Fruit fly (Drosophila melanogaster): ENCODE measurements around the gene spartin.

spartin gene

DNA sequence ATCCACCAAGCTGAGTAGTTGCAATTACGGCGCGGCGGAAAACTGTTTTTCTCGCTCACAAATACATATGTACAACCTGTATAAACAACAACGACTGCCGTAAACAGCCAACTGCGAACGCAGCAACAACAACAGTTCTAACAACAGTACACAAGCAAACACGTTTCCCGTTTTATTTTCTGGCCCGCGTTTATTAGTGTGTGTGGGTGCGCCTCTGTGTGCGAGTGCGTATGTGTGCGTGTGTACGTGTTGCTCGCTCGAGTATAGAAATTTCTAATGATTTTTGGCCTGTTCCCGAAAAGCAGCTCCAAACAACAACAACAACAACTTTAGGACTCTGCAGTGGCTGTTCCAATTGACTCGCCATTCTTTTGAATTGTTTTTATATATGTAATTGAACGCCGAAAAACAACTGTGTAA lies 5.3 kb downstream of the spartin start (continued):
- TF ChIP-seq CG11247 (GFP tag; IDR thresholded peaks at IDR 0.05): peak; percentile 26; the same call in 1 of the 2 replicates
- no peak for TF ChIP-seq Gug (GFP tag; IDR thresholded peaks at IDR 0.05)
- TF ChIP-seq CG12155 (GFP tag; optimal IDR thresholded peaks at IDR 0.05): no peak
- TF ChIP-seq Lhr (GFP tag; optimal IDR thresholded peaks at IDR 0.05): no peak
- TF ChIP-seq CG12299 (tag; optimal IDR thresholded peaks at IDR 0.05): peak; percentile 39
- TF ChIP-seq CG1529 (GFP tag; optimal IDR thresholded peaks at IDR 0.05): no peak
- TF ChIP-seq Dref (GFP tag; IDR thresholded peaks at IDR 0.05): no peak
- peak; percentile 6 for TF ChIP-seq CG6683 (GFP tag; optimal IDR thresholded peaks at IDR 0.05)
- TF ChIP-seq slbo (GFP tag; IDR thresholded peaks at IDR 0.05): no peak
- TF ChIP-seq C15 (GFP tag; IDR thresholded peaks at IDR 0.05): no peak
- TF ChIP-seq en (GFP tag; optimal IDR thresholded peaks at IDR 0.05): no peak
- TF ChIP-seq CG8089 (GFP tag; optimal IDR thresholded peaks at IDR 0.05): no peak
- TF ChIP-seq Dip2 (GFP tag; IDR thresholded peaks at IDR 0.05): no peak
- no peak for TF ChIP-seq CG15011 (GFP tag; optimal IDR thresholded peaks at IDR 0.05)
- TF ChIP-seq ftz-f1 (GFP tag; optimal IDR thresholded peaks at IDR 0.05): no peak
- no peak for TF ChIP-seq fd102C (GFP tag; optimal IDR thresholded peaks at IDR 0.05)
- TF ChIP-seq Asciz (GFP tag; optimal IDR thresholded peaks at IDR 0.05): peak; percentile 16
- TF ChIP-seq so (GFP tag; IDR thresholded peaks at IDR 0.05): no peak; the same call in 2 of the 3 replicates
- TF ChIP-seq odd (GFP tag; optimal IDR thresholded peaks at IDR 0.05): no peak
- TF ChIP-seq jing (GFP tag; optimal IDR thresholded peaks at IDR 0.05): no peak
- no peak for TF ChIP-seq CG4730 (GFP tag; IDR thresholded peaks at IDR 0.05)
- TF ChIP-seq Hr78 (GFP tag; optimal IDR thresholded peaks at IDR 0.05): no peak
- no peak for TF ChIP-seq Rx (GFP tag; IDR thresholded peaks at IDR 0.05)
- no peak for TF ChIP-seq CG7786 (GFP tag; optimal IDR thresholded peaks at IDR 0.05)
- TF ChIP-seq Fer3 (tag; optimal IDR thresholded peaks at IDR 0.05): peak; percentile 15
- no peak for TF ChIP-seq Bgb (GFP tag; IDR thresholded peaks at IDR 0.05; ENCODE audit: partially characterized antibody)
- no peak for TF ChIP-seq oc (tag; optimal IDR thresholded peaks at IDR 0.05)
- TF ChIP-seq Mad (GFP tag; optimal IDR thresholded peaks at IDR 0.05): no peak
- no peak for TF ChIP-seq dati (GFP tag; IDR thresholded peaks at IDR 0.05)
- no peak for TF ChIP-seq CG15479 (GFP tag; optimal IDR thresholded peaks at IDR 0.05)
- no peak for TF ChIP-seq unpg (GFP tag; optimal IDR thresholded peaks at IDR 0.05)
- no peak for TF ChIP-seq CG8290 (GFP tag; optimal IDR thresholded peaks at IDR 0.05)
- TF ChIP-seq CG8290 (tag; optimal IDR thresholded peaks at IDR 0.05): peak in 1 of 2 experiments; percentile 54
- no peak for TF ChIP-seq CG6791 (GFP tag; IDR thresholded peaks at IDR 0.05; ENCODE audit: partially characterized antibody)
- TF ChIP-seq CG10274 (GFP tag; optimal IDR thresholded peaks at IDR 0.05): no peak
- no peak for TF ChIP-seq CG12942 (GFP tag; optimal IDR thresholded peaks at IDR 0.05)
- no peak for TF ChIP-seq gcm2 (GFP tag; optimal IDR thresholded peaks at IDR 0.05)
- TF ChIP-seq CG11504 (tag; optimal IDR thresholded peaks at IDR 0.05): no peak
- TF ChIP-seq schlank (tag; optimal IDR thresholded peaks at IDR 0.05): peak; percentile 28
- no peak for TF ChIP-seq CG8765 (GFP tag; IDR thresholded peaks at IDR 0.05)
- TF ChIP-seq zfh2 (GFP tag; optimal IDR thresholded peaks at IDR 0.05): no peak
- TF ChIP-seq CG13775 (GFP tag; optimal IDR thresholded peaks at IDR 0.05): no peak
- no peak for TF ChIP-seq fd96Cb (tag; optimal IDR thresholded peaks at IDR 0.05)
- peak; percentile 86 for TF ChIP-seq Med (GFP tag)
- TF ChIP-seq CG10431 (GFP tag; optimal IDR thresholded peaks at IDR 0.05): peak; percentile 23
- TF ChIP-seq BEAF-32 (GFP tag; optimal IDR thresholded peaks at IDR 0.05): no peak
- no peak for TF ChIP-seq CG18764 (GFP tag; optimal IDR thresholded peaks at IDR 0.05)
- TF ChIP-seq Dad (GFP tag; optimal IDR thresholded peaks at IDR 0.05): no peak
- no peak for TF ChIP-seq gce (GFP tag; IDR thresholded peaks at IDR 0.05)
- no peak for TF ChIP-seq Mrtf (GFP tag; IDR thresholded peaks at IDR 0.05)
- TF ChIP-seq CG9797 (GFP tag; optimal IDR thresholded peaks at IDR 0.05): no peak
- no peak for TF ChIP-seq Poxn (GFP tag; IDR thresholded peaks at IDR 0.05)

Data from whole organism, embryonic.